Worm (Caenorhabditis elegans): ENCODE results near the gene dmsr-4.

Gene dmsr-4

DNA sequence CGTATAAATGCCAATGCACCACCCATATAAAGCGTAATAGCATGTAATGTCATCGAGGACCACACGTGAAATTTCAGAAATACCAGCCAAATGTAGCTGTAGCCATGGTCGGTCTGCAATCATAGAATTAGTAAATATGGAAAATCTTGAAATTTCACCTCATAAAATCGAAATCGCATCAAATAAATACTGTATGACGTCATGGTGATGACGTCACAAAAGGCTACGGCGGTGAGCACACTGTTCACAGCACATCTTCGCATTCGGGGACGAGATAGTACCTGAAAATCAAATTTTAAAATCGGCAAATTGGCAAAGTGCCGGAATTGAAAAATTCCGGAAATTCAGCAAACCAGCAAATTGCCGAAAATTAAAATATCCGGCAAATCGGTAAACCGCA is 7.1 kb downstream of the dmsr-4 start:
- TF ChIP-seq zip-8 (tag; optimal IDR thresholded peaks at IDR 0.05) (peak; percentile 96), mls-2 (tag; optimal IDR thresholded peaks at IDR 0.05) (no peak)

DNA sequence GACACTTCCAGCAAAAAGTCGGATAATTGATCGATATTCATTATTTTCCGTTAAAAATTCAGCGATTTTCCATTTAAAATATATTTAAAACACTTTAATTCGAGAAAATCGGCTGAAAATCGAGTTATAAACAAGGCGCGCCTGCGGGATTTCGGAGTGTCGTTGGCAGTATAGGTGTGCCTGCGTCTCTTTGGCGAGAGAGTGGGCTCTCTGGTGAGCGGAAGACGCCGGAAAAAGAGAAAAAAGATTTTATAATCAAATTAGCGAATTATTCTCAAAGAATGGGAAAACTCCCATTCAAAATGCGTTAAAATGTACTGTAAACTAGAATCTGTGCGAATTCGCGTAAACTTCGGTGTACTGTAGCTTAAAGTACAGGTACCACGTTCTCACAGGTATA is 9.1 kb downstream of the dmsr-4 start, which contains the start of gene D1069.3:
TSS of gene D1069.3 (minus strand) at position 158 of the 400 bp plus-strand sequence.
- TF ChIP-seq sem-2 (GFP tag; optimal IDR thresholded peaks at IDR 0.05) (no peak), blmp-1 (tag; optimal IDR thresholded peaks at IDR 0.05) (no peak), ces-1 (GFP tag; optimal IDR thresholded peaks at IDR 0.05) (peak; percentile 87), ceh-39 (tag; optimal IDR thresholded peaks at IDR 0.05) (no peak), unc-62 (GFP tag; optimal IDR thresholded peaks at IDR 0.05) (no peak)

DNA sequence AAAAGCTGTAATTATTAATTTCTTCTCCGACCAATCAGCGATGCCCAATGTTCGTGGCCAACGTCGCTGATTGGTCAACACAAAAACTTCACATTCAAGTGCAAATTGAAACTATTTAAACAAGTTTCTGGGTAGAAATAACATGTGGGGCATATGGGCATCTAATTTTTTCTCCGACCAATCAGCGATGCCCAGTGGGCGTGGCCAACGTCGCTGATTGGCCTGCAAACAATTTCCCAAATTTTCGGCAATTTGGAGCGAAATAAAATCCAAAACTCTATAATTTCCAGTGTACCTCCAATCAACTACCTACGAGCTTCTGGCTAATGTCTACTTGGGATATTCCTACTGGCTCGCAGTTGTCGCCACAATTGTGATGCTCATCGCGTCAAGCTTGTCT is 15.6 kb downstream of the dmsr-4 start:
- TF ChIP-seq pha-4 (tag; optimal IDR thresholded peaks at IDR 0.05), result no peak
- TF ChIP-seq unc-39 (tag; optimal IDR thresholded peaks at IDR 0.05), result no peak
- TF ChIP-seq lin-32 (GFP tag; optimal IDR thresholded peaks at IDR 0.05), result no peak
- TF ChIP-seq mls-2 (tag; optimal IDR thresholded peaks at IDR 0.05), result no peak
- TF ChIP-seq elt-1 (tag; optimal IDR thresholded peaks at IDR 0.05; ENCODE audit: borderline replicate concordance, insufficient read depth), result no peak
- TF ChIP-seq bed-3 (GFP tag; optimal IDR thresholded peaks at IDR 0.05), result no peak
- no peak for TF ChIP-seq mep-1 (tag; optimal IDR thresholded peaks at IDR 0.05)
- no peak for TF ChIP-seq ceh-83 (GFP tag; optimal IDR thresholded peaks at IDR 0.05)

DNA sequence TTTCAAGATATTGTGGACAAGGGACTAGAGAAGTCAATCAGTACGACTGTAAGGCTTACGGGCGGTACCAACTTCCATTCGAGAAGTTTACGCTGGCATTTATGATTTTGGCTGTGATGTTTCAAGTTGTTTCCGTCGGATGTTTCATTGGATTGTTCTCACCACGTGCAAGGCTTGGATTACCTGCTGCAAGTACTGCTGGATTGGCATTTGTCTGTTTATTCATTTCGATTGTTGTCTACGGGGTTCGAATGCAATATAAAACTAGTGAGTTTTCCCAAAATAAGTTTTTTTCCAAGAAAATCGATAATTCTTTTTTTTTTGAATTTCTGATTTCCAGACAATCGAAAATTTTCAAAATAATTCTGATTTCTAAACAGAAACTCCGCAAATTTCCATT is 16.2 kb downstream of the dmsr-4 start:
- TF ChIP-seq M03D4.4 (tag; optimal IDR thresholded peaks at IDR 0.05), result no peak
- TF ChIP-seq sptf-1 (tag; optimal IDR thresholded peaks at IDR 0.05), result no peak

DNA sequence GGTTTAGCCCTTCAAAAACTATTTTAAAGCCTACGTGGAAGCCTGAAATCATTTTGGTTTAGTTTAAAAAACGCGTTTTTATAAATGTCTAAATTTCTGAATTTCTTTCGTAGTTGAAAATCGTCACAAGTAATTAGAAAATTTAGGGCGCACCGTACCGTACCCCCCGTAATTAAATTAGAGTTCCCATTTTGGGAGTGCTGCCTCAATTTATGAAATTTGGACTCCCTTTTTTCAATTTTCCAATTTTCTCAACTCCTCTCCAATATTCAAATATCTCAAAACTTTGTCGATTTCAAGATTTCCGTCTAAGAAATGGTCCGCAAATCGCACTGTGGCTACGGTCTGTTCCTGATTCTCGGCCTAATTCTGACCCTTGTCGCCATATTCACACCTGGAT is 16.6 kb downstream of the dmsr-4 start, which contains the start of gene clc-31:
TSS of gene clc-31 (plus strand) at position 301 of the 400 bp plus-strand sequence.
- TF ChIP-seq nhr-28 (tag; optimal IDR thresholded peaks at IDR 0.05) (no peak), tbx-8 (GFP tag; optimal IDR thresholded peaks at IDR 0.05) (no peak), nhr-2 (tag; optimal IDR thresholded peaks at IDR 0.05) (no peak), bed-3 (GFP tag; optimal IDR thresholded peaks at IDR 0.05) (no peak), snpc-4 (tag; optimal IDR thresholded peaks at IDR 0.05) (no peak), drap-1 (GFP tag; optimal IDR thresholded peaks at IDR 0.05) (no peak), M03D4.4 (tag; optimal IDR thresholded peaks at IDR 0.05) (no peak), unc-39 (tag; optimal IDR thresholded peaks at IDR 0.05) (no peak), ces-1 (GFP tag; optimal IDR thresholded peaks at IDR 0.05) (no peak), ceh-39 (tag; optimal IDR thresholded peaks at IDR 0.05) (no peak), nhr-237 (tag; optimal IDR thresholded peaks at IDR 0.05) (no peak), elt-1 (tag; optimal IDR thresholded peaks at IDR 0.05; ENCODE audit: borderline replicate concordance, insufficient read depth) (no peak), flh-1 (GFP tag; optimal IDR thresholded peaks at IDR 0.05) (no peak), unc-62 (GFP tag; optimal IDR thresholded peaks at IDR 0.05) (no peak), nhr-12 (tag; optimal IDR thresholded peaks at IDR 0.05) (no peak), pha-4 (tag; optimal IDR thresholded peaks at IDR 0.05) (no peak), ham-2 (GFP tag; optimal IDR thresholded peaks at IDR 0.05) (no peak)

DNA sequence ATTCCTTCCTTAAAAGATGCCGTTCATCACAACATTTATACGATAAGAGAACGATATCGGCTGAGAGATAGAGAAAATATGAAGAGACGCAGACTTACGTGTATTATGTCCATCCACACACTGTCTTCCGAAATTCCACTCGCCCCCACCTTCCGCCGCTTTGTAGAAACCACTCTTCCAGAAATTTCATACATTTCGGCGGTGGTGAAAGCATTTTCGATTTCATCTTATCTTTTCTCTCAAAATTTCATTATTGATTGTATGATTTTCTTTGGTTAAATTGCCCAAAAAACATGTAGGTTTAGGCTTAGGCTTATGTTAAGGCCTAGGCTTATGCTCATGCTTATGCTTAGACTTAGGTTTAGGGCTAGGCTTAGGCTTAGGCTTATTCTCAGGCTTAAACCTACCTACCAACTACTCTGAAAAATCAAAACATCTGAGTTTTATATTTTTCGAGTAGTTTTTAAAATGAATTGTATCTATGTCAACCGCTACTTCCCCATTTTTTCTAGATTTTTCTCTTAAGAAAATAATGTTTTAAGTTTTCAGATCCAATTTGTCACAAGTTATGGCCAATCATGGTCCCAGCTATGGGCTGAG is 19.5 kb downstream of the dmsr-4 start, which contains the start of gene cpn-2:
TSS of gene cpn-2 (plus strand) at position 550 of the 600 bp plus-strand sequence.
- TF ChIP-seq unc-120 (tag; optimal IDR thresholded peaks at IDR 0.05; ENCODE audit: poor library complexity, severe bottlenecking) (no peak), blmp-1 (tag; optimal IDR thresholded peaks at IDR 0.05) (peak; percentile 87), lin-32 (GFP tag; optimal IDR thresholded peaks at IDR 0.05) (no peak), mep-1 (tag; optimal IDR thresholded peaks at IDR 0.05) (no peak), sptf-1 (tag; optimal IDR thresholded peaks at IDR 0.05) (no peak), ham-2 (GFP tag; optimal IDR thresholded peaks at IDR 0.05) (peak; percentile 57), nhr-12 (tag; optimal IDR thresholded peaks at IDR 0.05) (no peak), M03D4.4 (tag; optimal IDR thresholded peaks at IDR 0.05) (no peak), tbx-8 (GFP tag; optimal IDR thresholded peaks at IDR 0.05) (no peak)

DNA sequence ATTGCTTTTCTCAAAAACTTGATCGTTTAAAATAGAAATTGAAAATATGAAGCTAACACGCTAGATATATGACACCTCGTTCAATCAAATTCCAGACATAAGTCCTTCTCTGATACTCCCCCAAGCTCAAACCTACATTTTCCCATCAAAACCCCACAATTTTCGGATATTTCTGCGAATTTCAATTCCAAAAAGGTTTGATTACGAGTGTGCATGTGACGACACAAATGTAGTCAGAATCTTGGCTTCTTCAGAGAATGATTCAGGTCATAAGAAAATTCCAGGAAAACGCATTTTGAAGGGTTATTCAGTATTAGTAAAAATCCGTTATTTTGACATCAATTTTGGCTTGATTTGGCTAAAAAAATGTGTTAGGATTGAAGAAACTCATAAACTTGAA is 22.0 kb downstream of the dmsr-4 start:
- no peak for TF ChIP-seq unc-62 (GFP tag; optimal IDR thresholded peaks at IDR 0.05)
- TF ChIP-seq ham-2 (GFP tag; optimal IDR thresholded peaks at IDR 0.05), result no peak
- no peak for TF ChIP-seq snpc-4 (tag; optimal IDR thresholded peaks at IDR 0.05)
- TF ChIP-seq pha-4 (tag; optimal IDR thresholded peaks at IDR 0.05), result no peak
- TF ChIP-seq bed-3 (GFP tag; optimal IDR thresholded peaks at IDR 0.05), result no peak
- no peak for TF ChIP-seq nhr-12 (tag; optimal IDR thresholded peaks at IDR 0.05)
- no peak for TF ChIP-seq drap-1 (GFP tag; optimal IDR thresholded peaks at IDR 0.05)
- TF ChIP-seq sptf-1 (tag; optimal IDR thresholded peaks at IDR 0.05), result no peak
- no peak for TF ChIP-seq mab-5 (tag; optimal IDR thresholded peaks at IDR 0.05)
- no peak for TF ChIP-seq nhr-237 (tag; optimal IDR thresholded peaks at IDR 0.05)
- TF ChIP-seq elt-1 (tag; optimal IDR thresholded peaks at IDR 0.05; ENCODE audit: borderline replicate concordance, insufficient read depth), result no peak
- no peak for TF ChIP-seq nhr-76 (tag; optimal IDR thresholded peaks at IDR 0.05)
- no peak for TF ChIP-seq sem-2 (GFP tag; optimal IDR thresholded peaks at IDR 0.05)

Measured in whole organism, mixed stage, embryonic.